Worm (Caenorhabditis elegans) whole organism, mixed stage, embryonic: ENCODE results near the gene metl-13.

Experiments used
- lin-13 ChIP-seq: fragments of 150-350 bp; optimal IDR thresholded peaks from 2 replicates; lab custom pipeline; 2014; ENCODE audit warnings: missing biosample characterization, missing genetic modification characterization
- mab-5 ChIP-seq: fragments of 150-350 bp; optimal IDR thresholded peaks from 2 replicates; lab custom pipeline; 2014; ENCODE audit warnings: missing biosample characterization, missing genetic modification characterization
- mep-1 ChIP-seq: fragments of 150-350 bp; optimal IDR thresholded peaks from 2 replicates; lab custom pipeline; 2017; ENCODE audit warnings: missing biosample characterization, missing genetic modification reagents, missing genetic modification characterization, inconsistent platforms
- nhr-12 ChIP-seq: fragments of 150-350 bp; optimal IDR thresholded peaks from 2 replicates; lab custom pipeline; 2014; ENCODE audit warnings: missing biosample characterization, missing genetic modification characterization
- unc-62 ChIP-seq: fragments of 150-350 bp; optimal IDR thresholded peaks from 2 replicates; lab custom pipeline; 2014; ENCODE audit warnings: missing biosample characterization, missing genetic modification reagents, missing genetic modification characterization

DNA sequence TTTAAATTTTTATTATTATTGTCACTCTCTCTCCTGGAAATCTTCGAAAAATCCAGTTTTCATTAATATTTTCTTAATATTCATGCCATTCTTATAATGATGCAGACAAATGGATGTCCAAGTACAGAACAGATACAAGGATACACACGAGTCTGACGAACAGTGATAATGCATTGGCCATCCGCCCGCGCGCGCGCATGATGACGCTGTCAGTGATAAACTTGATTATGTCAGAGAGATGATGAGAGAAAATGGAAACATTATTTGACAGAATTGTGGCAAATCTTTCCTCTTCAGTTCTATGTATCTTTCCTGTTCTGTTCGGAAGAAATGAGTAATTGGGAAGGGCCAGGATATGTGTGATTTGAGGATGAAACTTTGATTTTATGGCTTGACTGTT, 20.9 kb downstream of the metl-13 start:
- TF ChIP-seq nhr-12 (no peak), lin-13 (tag; lab: Kevin White, UChicago) (no peak), mep-1 (tag; lab: Kevin White, UChicago) (no peak), mab-5 (tag; lab: Kevin White, UChicago) (no peak), unc-62 (GFP tag; lab: Kevin White, UChicago) (peak; percentile 16)
